Fruit fly (Drosophila melanogaster) whole organism, embryonic: ENCODE data around the gene Rack1.

Experiments used
- Ada2b ChIP-seq: fragments of 200-800 bp; sonication (Bioruptor generic); IDR thresholded peaks from 2 replicates; pipeline ENCODE4 v1.3.6; 2022; ENCODE audit warnings: missing biosample characterization, missing genetic modification characterization
- Adf1 ChIP-seq: fragments of 200-800 bp; sonication (Bioruptor generic); IDR thresholded peaks from 2 replicates; pipeline ENCODE4 v1.3.6; 2022; ENCODE audit warnings: missing biosample characterization, missing genetic modification characterization
- Antp ChIP-seq: fragments of 200-800 bp; sonication (Bioruptor generic); optimal IDR thresholded peaks from 3 replicates; lab custom pipeline; 2016; ENCODE audit warnings: missing biosample characterization, missing genetic modification characterization
- Atf-2 ChIP-seq: fragments of 200-800 bp; sonication (Bioruptor generic); optimal IDR thresholded peaks from 2 replicates; lab custom pipeline; 2016; ENCODE audit warnings: missing biosample characterization, missing genetic modification characterization
- CG10209 ChIP-seq: fragments of 200-800 bp; sonication (Bioruptor generic); optimal IDR thresholded peaks from 3 replicates; lab custom pipeline; 2017; ENCODE audit warnings: missing biosample characterization, mild to moderate bottlenecking, missing genetic modification characterization, missing genetic modification reagents
- CG11504 ChIP-seq: fragments of 200-800 bp; sonication (Bioruptor generic); optimal IDR thresholded peaks from 3 replicates; lab custom pipeline; 2019; ENCODE audit warnings: missing biosample characterization, mild to moderate bottlenecking, missing genetic modification characterization, moderate library complexity
- CG12659 ChIP-seq: fragments of 200-800 bp; sonication (Bioruptor generic); optimal IDR thresholded peaks from 3 replicates; lab custom pipeline; 2017; ENCODE audit warnings: mild to moderate bottlenecking, missing biosample characterization, missing genetic modification reagents, missing genetic modification characterization
- CG13287 ChIP-seq: fragments of 200-800 bp; sonication (Bioruptor generic); IDR thresholded peaks from 2 replicates; pipeline ENCODE4 v1.3.6; 2022; ENCODE audit warnings: missing biosample characterization, missing genetic modification characterization; ENCODE audit not compliant: partially characterized antibody
- CG14014 ChIP-seq: fragments of 200-800 bp; sonication (Bioruptor generic); IDR thresholded peaks from 2 replicates; pipeline ENCODE4 v1.3.6; 2022; ENCODE audit warnings: missing biosample characterization, missing genetic modification characterization
- CG14441 ChIP-seq: fragments of 200-800 bp; sonication (Bioruptor generic); IDR thresholded peaks from 2 replicates; pipeline ENCODE4 v1.3.6; 2022; ENCODE audit warnings: missing biosample characterization, missing genetic modification characterization
- CG15269 ChIP-seq: fragments of 200-800 bp; sonication (Bioruptor generic); optimal IDR thresholded peaks from 2 replicates; lab custom pipeline; 2018; ENCODE audit warnings: missing biosample characterization, mild to moderate bottlenecking, missing genetic modification characterization, moderate library complexity
- CG17385 ChIP-seq: fragments of 200-800 bp; sonication (Bioruptor generic); optimal IDR thresholded peaks from 3 replicates; lab custom pipeline; 2018; ENCODE audit warnings: missing biosample characterization, mild to moderate bottlenecking, missing genetic modification characterization
- CG18764 ChIP-seq: fragments of 200-800 bp; sonication (Bioruptor generic); optimal IDR thresholded peaks from 3 replicates; lab custom pipeline; 2016; ENCODE audit warnings: missing biosample characterization, missing genetic modification characterization
- CG2120 ChIP-seq: fragments of 200-800 bp; sonication (Bioruptor generic); optimal IDR thresholded peaks from 3 replicates; lab custom pipeline; 2016; ENCODE audit warnings: missing biosample characterization, missing genetic modification characterization
- CG30403 ChIP-seq: fragments of 200-800 bp; sonication (Bioruptor generic); optimal IDR thresholded peaks from 3 replicates; lab custom pipeline; 2016; ENCODE audit warnings: missing biosample characterization, missing genetic modification characterization
- CG3281 ChIP-seq: fragments of 200-800 bp; sonication (Bioruptor generic); optimal IDR thresholded peaks from 3 replicates; lab custom pipeline; 2017; ENCODE audit warnings: missing biosample characterization, mild to moderate bottlenecking, missing genetic modification characterization
- CG34422 ChIP-seq: fragments of 200-800 bp; sonication (Bioruptor generic); IDR thresholded peaks from 3 replicates; pipeline ENCODE4 v1.3.6; 2022; ENCODE audit warnings: missing biosample characterization, missing genetic modification characterization
- CG3847 ChIP-seq: fragments of 200-800 bp; sonication (Bioruptor generic); IDR thresholded peaks from 2 replicates; pipeline ENCODE4 v1.3.6; 2022; ENCODE audit warnings: missing biosample characterization, missing genetic modification characterization
- CG4424 ChIP-seq: fragments of 200-800 bp; sonication (Bioruptor generic); optimal IDR thresholded peaks from 3 replicates; lab custom pipeline; 2016; ENCODE audit warnings: missing biosample characterization, missing genetic modification characterization
- CG7271 ChIP-seq: fragments of 200-800 bp; sonication (Bioruptor generic); optimal IDR thresholded peaks from 2 replicates; lab custom pipeline; 2018; ENCODE audit warnings: missing biosample characterization, mild to moderate bottlenecking, missing genetic modification characterization, moderate library complexity
- CG7839 ChIP-seq: fragments of 200-800 bp; sonication (Bioruptor generic); optimal IDR thresholded peaks from 3 replicates; lab custom pipeline; 2018; ENCODE audit warnings: missing biosample characterization, mild to moderate bottlenecking, missing genetic modification characterization, moderate library complexity
- CG9932 ChIP-seq: fragments of 200-800 bp; sonication (Bioruptor generic); IDR thresholded peaks from 2 replicates; pipeline ENCODE4 v1.3.6; 2022; ENCODE audit warnings: missing biosample characterization, missing genetic modification characterization
- CoRest ChIP-seq: fragments of 200-800 bp; sonication (Bioruptor generic); optimal IDR thresholded peaks from 3 replicates; lab custom pipeline; 2018; ENCODE audit warnings: missing biosample characterization, mild to moderate bottlenecking, missing genetic modification characterization, moderate library complexity
- Dek ChIP-seq: fragments of 200-800 bp; sonication (Bioruptor generic); optimal IDR thresholded peaks from 3 replicates; lab custom pipeline; 2019; ENCODE audit warnings: missing biosample characterization, mild to moderate bottlenecking, missing genetic modification characterization, moderate library complexity
- Ets65A ChIP-seq: fragments of 200-800 bp; sonication (Bioruptor generic); peaks from one replicate; lab custom pipeline; 2016; ENCODE audit warnings: missing biosample characterization, missing genetic modification characterization
- MBD-R2 ChIP-seq: fragments of 200-800 bp; sonication (Bioruptor generic); IDR thresholded peaks from 2 replicates; pipeline ENCODE4 v1.3.6; 2022; ENCODE audit warnings: missing biosample characterization, missing genetic modification characterization
- Med ChIP-seq: fragments of 200-800 bp; sonication (Bioruptor generic); peaks from one replicate; lab custom pipeline; 2016; ENCODE audit warnings: missing biosample characterization, missing genetic modification characterization, mild to moderate bottlenecking, inconsistent platforms, moderate library complexity
- NFAT ChIP-seq: fragments of 200-800 bp; sonication (Bioruptor generic); IDR thresholded peaks from 2 replicates; pipeline ENCODE4 v1.3.6; 2022; ENCODE audit warnings: missing biosample characterization, missing genetic modification characterization
- Oli ChIP-seq: fragments of 200-800 bp; sonication (Bioruptor generic); optimal IDR thresholded peaks from 2 replicates; lab custom pipeline; 2018; ENCODE audit warnings: missing biosample characterization, mild to moderate bottlenecking, missing genetic modification characterization, moderate library complexity
- ab ChIP-seq: fragments of 200-800 bp; sonication (Bioruptor generic); optimal IDR thresholded peaks from 2 replicates; lab custom pipeline; 2016; ENCODE audit warnings: missing biosample characterization, missing genetic modification characterization
- dysf ChIP-seq: fragments of 200-800 bp; sonication (Bioruptor generic); IDR thresholded peaks from 3 replicates; pipeline ENCODE4 v1.3.6; 2022; ENCODE audit warnings: missing biosample characterization, missing genetic modification characterization
- fd102C ChIP-seq: fragments of 200-800 bp; sonication (Bioruptor generic); optimal IDR thresholded peaks from 2 replicates; lab custom pipeline; 2018; ENCODE audit warnings: missing biosample characterization, mild to moderate bottlenecking, missing genetic modification characterization, moderate library complexity
- fd96Cb ChIP-seq: fragments of 200-800 bp; sonication (Bioruptor generic); optimal IDR thresholded peaks from 2 replicates; lab custom pipeline; 2018; ENCODE audit warnings: missing biosample characterization, mild to moderate bottlenecking, missing genetic modification characterization, moderate library complexity
- fru ChIP-seq: fragments of >200 bp; optimal IDR thresholded peaks from 2 replicates; lab custom pipeline; 2017
- gem ChIP-seq: fragments of 200-800 bp; sonication (Bioruptor generic); optimal IDR thresholded peaks from 2 replicates; lab custom pipeline; 2019; ENCODE audit warnings: missing biosample characterization, mild to moderate bottlenecking, missing genetic modification characterization, moderate library complexity
- hb ChIP-seq: fragments of 200-800 bp; sonication (Bioruptor generic); IDR thresholded peaks from 3 replicates; pipeline ENCODE4 v1.3.6; 2022; ENCODE audit warnings: missing biosample characterization, missing genetic modification characterization; ENCODE audit not compliant: partially characterized antibody
- her ChIP-seq: fragments of 200-800 bp; sonication (Bioruptor generic); optimal IDR thresholded peaks from 2 replicates; lab custom pipeline; 2016; ENCODE audit warnings: missing biosample characterization, missing genetic modification characterization
- hkb ChIP-seq, 2 experiments: fragments of 200-800 bp in 1 of 2; fragments of >200 bp in 1 of 2; sonication (Bioruptor generic) in 1 of 2; IDR thresholded peaks in 1 of 2; optimal IDR thresholded peaks in 1 of 2; 2 replicates each; pipeline versions ENCODE4 v1.3.6 to Lab custom; 2017 to 2022; ENCODE audit warnings: missing biosample characterization in 1 of 2, missing genetic modification characterization in 1 of 2
- lab ChIP-seq: fragments of 200-800 bp; sonication (Bioruptor generic); optimal IDR thresholded peaks from 3 replicates; lab custom pipeline; 2017; ENCODE audit warnings: missing biosample characterization, missing genetic modification characterization, mild to moderate bottlenecking, moderate library complexity, missing genetic modification reagents
- lilli ChIP-seq: fragments of 200-800 bp; sonication (Bioruptor generic); optimal IDR thresholded peaks from 3 replicates; lab custom pipeline; 2016; ENCODE audit warnings: missing biosample characterization, missing genetic modification characterization
- lmd ChIP-seq: fragments of 200-800 bp; sonication (Bioruptor generic); IDR thresholded peaks from 2 replicates; pipeline ENCODE4 v1.3.6; 2022; ENCODE audit warnings: missing biosample characterization, missing genetic modification characterization
- onecut ChIP-seq: fragments of 200-800 bp; sonication (Bioruptor generic); IDR thresholded peaks from 2 replicates; pipeline ENCODE4 v1.3.6; 2022; ENCODE audit warnings: missing biosample characterization, missing genetic modification characterization
- org-1 ChIP-seq: fragments of 200-800 bp; sonication (Bioruptor generic); optimal IDR thresholded peaks from 2 replicates; lab custom pipeline; 2017; ENCODE audit warnings: missing biosample characterization, missing genetic modification characterization
- pan ChIP-seq, 4 experiments: fragments of >200 bp in 3 of 4; fragments of 200-800 bp in 1 of 4; sonication (Bioruptor generic) in 1 of 4; optimal IDR thresholded peaks in 3 of 4; IDR thresholded peaks in 1 of 4; 2 replicates each; pipeline versions ENCODE4 v1.3.6 to Lab custom; 2017 to 2022; ENCODE audit warnings: missing biosample characterization in 2 of 4, missing genetic modification characterization in 2 of 4, mixed read lengths in 1 of 4
- pho ChIP-seq: fragments of 200-800 bp; sonication (Bioruptor generic); optimal IDR thresholded peaks from 2 replicates; lab custom pipeline; 2016; ENCODE audit warnings: missing biosample characterization, missing genetic modification characterization
- ranshi ChIP-seq: fragments of 200-800 bp; sonication (Bioruptor generic); IDR thresholded peaks from 2 replicates; pipeline ENCODE4 v1.3.6; 2022; ENCODE audit warnings: missing biosample characterization, missing genetic modification characterization
- sisA ChIP-seq: fragments of 200-800 bp; sonication (Bioruptor generic); IDR thresholded peaks from 2 replicates; pipeline ENCODE4 v1.3.6; 2022; ENCODE audit warnings: missing biosample characterization, missing genetic modification characterization
- slbo ChIP-seq: fragments of 200-800 bp; sonication (Bioruptor generic); IDR thresholded peaks from 2 replicates; pipeline ENCODE4 v1.3.6; 2022; ENCODE audit warnings: missing biosample characterization, missing genetic modification characterization
- trh ChIP-seq: fragments of 200-800 bp; sonication (Bioruptor generic); optimal IDR thresholded peaks from 2 replicates; lab custom pipeline; 2016; ENCODE audit warnings: missing biosample characterization, missing genetic modification characterization
- ttk ChIP-seq: fragments of 200-800 bp; sonication (Bioruptor generic); IDR thresholded peaks from 2 replicates; pipeline ENCODE4 v2.1.2; 2022; ENCODE audit warnings: missing biosample characterization, missing genetic modification characterization

Rack1 gene

dm6 chr2L:7838024-7838423, 10.9 kb upstream of the Rack1 start:
- TF ChIP-seq pan (optimal IDR thresholded peaks at IDR 0.05; lab: Kevin White, UChicago), result no peak
- no peak for TF ChIP-seq pan (GFP tag; optimal IDR thresholded peaks at IDR 0.05 in 1 of 2, IDR thresholded peaks at IDR 0.05 in 1 of 2)
- peak; percentile 10 for TF ChIP-seq org-1 (GFP tag; lab: Kevin White, UChicago)
- TF ChIP-seq trh, result no peak
- peak; percentile 37 for TF ChIP-seq gem (tag; lab: Kevin White, UChicago)
- TF ChIP-seq lab (GFP tag; lab: Kevin White, UChicago), result peak; percentile 27
- peak; percentile 8 for TF ChIP-seq CG3281 (GFP tag; lab: Kevin White, UChicago)
- 0 out of 2 replicates have a peak, but pooled peaks have one; percentile 15 for TF ChIP-seq CG9932 (GFP tag; lab: Robert Waterston, UW)
- TF ChIP-seq CG7271 (tag; lab: Kevin White, UChicago), result no peak
- TF ChIP-seq fru (lab: Kevin White, UChicago), result no peak
- peak; percentile 19; the same call in 1 of the 2 replicates for TF ChIP-seq CG14014 (GFP tag; lab: Robert Waterston, UW)
- TF ChIP-seq sisA (GFP tag; lab: Robert Waterston, UW), result 0 out of 2 replicates have a peak, but pooled peaks have one; percentile 25
- peak; percentile 27 for TF ChIP-seq CoRest (tag; lab: Kevin White, UChicago)
- peak; percentile 53 for TF ChIP-seq CG2120 (GFP tag; lab: Kevin White, UChicago)
- peak; percentile 18 for TF ChIP-seq CG15269 (tag; lab: Kevin White, UChicago)
- TF ChIP-seq Ada2b (GFP tag; lab: Robert Waterston, UW), result no peak
- TF ChIP-seq Oli (tag; lab: Kevin White, UChicago), result peak; percentile 32
- no peak for TF ChIP-seq CG13287 (GFP tag; lab: Robert Waterston, UW)
- TF ChIP-seq Atf-2 (GFP tag; lab: Kevin White, UChicago), result no peak
- no peak for TF ChIP-seq CG18764
- TF ChIP-seq Dek (tag; lab: Kevin White, UChicago), result no peak
- TF ChIP-seq ttk (GFP tag; lab: Robert Waterston, UW), result no peak
- peak; percentile 15 for TF ChIP-seq CG12659 (GFP tag; lab: Kevin White, UChicago)
- peak; percentile 34; the same call in 1 of the 2 replicates for TF ChIP-seq lmd (GFP tag; lab: Robert Waterston, UW)
- TF ChIP-seq hkb (optimal IDR thresholded peaks at IDR 0.05; lab: Kevin White, UChicago), result no peak
- TF ChIP-seq hkb (GFP tag; IDR thresholded peaks at IDR 0.05; lab: Robert Waterston, UW), result no peak; the same call in 1 of the 2 replicates
- peak; percentile 29 for TF ChIP-seq CG10209 (GFP tag; lab: Kevin White, UChicago)
- TF ChIP-seq CG34422 (GFP tag; lab: Robert Waterston, UW), result no peak
- no peak for TF ChIP-seq CG4424 (GFP tag; lab: Kevin White, UChicago)
- TF ChIP-seq hb (GFP tag; lab: Robert Waterston, UW), result no peak
- no peak for TF ChIP-seq CG14441 (GFP tag; lab: Robert Waterston, UW)
- TF ChIP-seq her (GFP tag; lab: Kevin White, UChicago), result no peak
- no peak for TF ChIP-seq Antp (GFP tag; lab: Kevin White, UChicago)
- peak; percentile 51 for TF ChIP-seq CG11504 (tag; lab: Kevin White, UChicago)
- no peak for TF ChIP-seq ranshi (GFP tag; lab: Robert Waterston, UW)
- peak; percentile 14 for TF ChIP-seq lilli (GFP tag; lab: Kevin White, UChicago)
- peak; percentile 27 for TF ChIP-seq CG30403 (GFP tag; lab: Kevin White, UChicago)
- no peak for TF ChIP-seq fd102C
- TF ChIP-seq ab (GFP tag; lab: Kevin White, UChicago), result no peak
- TF ChIP-seq CG3847 (GFP tag; lab: Robert Waterston, UW), result no peak
- 0 out of 2 replicates have a peak, but pooled peaks have one; percentile 4 for TF ChIP-seq NFAT
- no peak for TF ChIP-seq fd96Cb (tag; lab: Kevin White, UChicago)
- TF ChIP-seq slbo (GFP tag; lab: Robert Waterston, UW), result 0 out of 2 replicates have a peak, but pooled peaks have one; percentile 35
- peak; percentile 19 for TF ChIP-seq Med (GFP tag; lab: Kevin White, UChicago)
- TF ChIP-seq onecut (GFP tag; lab: Robert Waterston, UW), result no peak
- TF ChIP-seq dysf (GFP tag; lab: Robert Waterston, UW), result peak; percentile 34; the same call in 1 of the 3 replicates
- no peak for TF ChIP-seq MBD-R2 (GFP tag; lab: Robert Waterston, UW)
- TF ChIP-seq pho (GFP tag; lab: Kevin White, UChicago), result no peak
- no peak for TF ChIP-seq Adf1
- TF ChIP-seq Ets65A (GFP tag; lab: Kevin White, UChicago), result peak; percentile 55
- peak; percentile 44 for TF ChIP-seq CG7839 (tag; lab: Kevin White, UChicago)
- TF ChIP-seq CG17385 (GFP tag; lab: Kevin White, UChicago), result peak; percentile 9
